ENCODE assay signal across 2 fruit fly cellular contexts in genomic region chrX:2459843-2460242, dm6.
A peak's percentile ranks its signal among the peaks of the same experiment; 100 is the strongest.
TF ChIP-seq lines count a peak whose summit lies in the region.

No protein-coding gene starts in this region.

- no peak for TF ChIP-seq CTCF in whole organism, embryonic (GFP tag; optimal IDR thresholded peaks at IDR 0.05; lab: Kevin White, UChicago)

TF ChIP-seq in whole organism, embryonic, 481 proteins besides CTCF, POLR2A, EP300 and RAD21:
- TF ChIP-seq Ets65A (GFP tag; lab: Kevin White, UChicago) (peak; percentile 91), row (GFP tag; IDR thresholded peaks at IDR 0.05; lab: Robert Waterston, UW) (0 out of 3 replicates have a peak, but pooled peaks have one; percentile 16), slbo (GFP tag; IDR thresholded peaks at IDR 0.05; lab: Robert Waterston, UW) (peak; percentile 17; the same call in 1 of the 2 replicates), Med (GFP tag; lab: Kevin White, UChicago) (peak; percentile 70), sens (GFP tag; lab: Kevin White, UChicago) (peak; percentile 36), CG11504 (tag; optimal IDR thresholded peaks at IDR 0.05; lab: Kevin White, UChicago) (peak; percentile 10), grau (tag; optimal IDR thresholded peaks at IDR 0.05; lab: Kevin White, UChicago) (peak; percentile 57), CG15073 (GFP tag; optimal IDR thresholded peaks at IDR 0.05; lab: Kevin White, UChicago) (no peak), CG14860 (GFP tag; IDR thresholded peaks at IDR 0.05; lab: Robert Waterston, UW; ENCODE audit: partially characterized antibody) (no peak), CG10274 (GFP tag; optimal IDR thresholded peaks at IDR 0.05; lab: Kevin White, UChicago) (no peak), caup (GFP tag; optimal IDR thresholded peaks at IDR 0.05; lab: Kevin White, UChicago; ENCODE audit: severe bottlenecking) (no peak)
TF ChIP-seq in whole organism, embryonic: peak in this region for 7.

TF ChIP-seq in whole organism, prepupa, 60 proteins besides CTCF, POLR2A, EP300 and RAD21:
- TF ChIP-seq svp (GFP tag; lab: Kevin White, UChicago) (no peak), OdsH (GFP tag; optimal IDR thresholded peaks at IDR 0.05; lab: Kevin White, UChicago) (no peak), Sox102F (GFP tag; optimal IDR thresholded peaks at IDR 0.05; lab: Kevin White, UChicago) (no peak), eg (GFP tag; IDR thresholded peaks at IDR 0.05; lab: Robert Waterston, UW) (0 out of 3 replicates have a peak, but pooled peaks have one; percentile 3), CG6854 (GFP tag; optimal IDR thresholded peaks at IDR 0.05; lab: Kevin White, UChicago) (no peak), Gug (GFP tag; IDR thresholded peaks at IDR 0.05; lab: Robert Waterston, UW) (no peak), CG32006 (GFP tag; optimal IDR thresholded peaks at IDR 0.05; lab: Kevin White, UChicago) (no peak), pdm3 (GFP tag; optimal IDR thresholded peaks at IDR 0.05; lab: Kevin White, UChicago) (no peak), CG10669 (GFP tag; optimal IDR thresholded peaks at IDR 0.05; lab: Kevin White, UChicago) (no peak), Eip75B (GFP tag; optimal IDR thresholded peaks at IDR 0.05; lab: Kevin White, UChicago) (no peak), Eip78C (GFP tag; lab: Kevin White, UChicago) (peak; percentile 53), CG8632 (GFP tag; optimal IDR thresholded peaks at IDR 0.05; lab: Kevin White, UChicago) (no peak), ss (GFP tag; optimal IDR thresholded peaks at IDR 0.05; lab: Kevin White, UChicago) (no peak), Ets96B (tag; optimal IDR thresholded peaks at IDR 0.05; lab: Kevin White, UChicago) (no peak), Smox (GFP tag; optimal IDR thresholded peaks at IDR 0.05; lab: Kevin White, UChicago) (no peak), Hr39 (GFP tag; optimal IDR thresholded peaks at IDR 0.05; lab: Kevin White, UChicago) (no peak), dsx (GFP tag; optimal IDR thresholded peaks at IDR 0.05; lab: Kevin White, UChicago; ENCODE audit: poor library complexity, severe bottlenecking) (no peak), Lpt (GFP tag; optimal IDR thresholded peaks at IDR 0.05; lab: Kevin White, UChicago) (no peak), CG3919 (GFP tag; optimal IDR thresholded peaks at IDR 0.05; lab: Kevin White, UChicago) (no peak), cyc (GFP tag; optimal IDR thresholded peaks at IDR 0.05; lab: Kevin White, UChicago) (no peak), Ets21C (GFP tag; optimal IDR thresholded peaks at IDR 0.05; lab: Kevin White, UChicago) (no peak), CG10631 (GFP tag; optimal IDR thresholded peaks at IDR 0.05; lab: Kevin White, UChicago) (no peak), CG4318 (GFP tag; optimal IDR thresholded peaks at IDR 0.05; lab: Kevin White, UChicago) (no peak), CG15336 (GFP tag; IDR thresholded peaks at IDR 0.05; lab: Robert Waterston, UW) (0 out of 2 replicates have a peak, but pooled peaks have one; percentile 11), fd59A (GFP tag; optimal IDR thresholded peaks at IDR 0.05; lab: Kevin White, UChicago) (no peak), topi (GFP tag; optimal IDR thresholded peaks at IDR 0.05; lab: Kevin White, UChicago) (no peak), CG3032 (tag; optimal IDR thresholded peaks at IDR 0.05; lab: Kevin White, UChicago) (no peak), CG6792 (GFP tag; optimal IDR thresholded peaks at IDR 0.05; lab: Kevin White, UChicago) (no peak), Eip93F (GFP tag; optimal IDR thresholded peaks at IDR 0.05; lab: Kevin White, UChicago) (no peak), CG11294 (GFP tag; IDR thresholded peaks at IDR 0.05; lab: Robert Waterston, UW) (no peak), CG8119 (GFP tag; IDR thresholded peaks at IDR 0.05; lab: Robert Waterston, UW) (no peak), Met (GFP tag; optimal IDR thresholded peaks at IDR 0.05; lab: Kevin White, UChicago) (no peak), Hr4 (GFP tag; optimal IDR thresholded peaks at IDR 0.05; lab: Kevin White, UChicago) (peak; percentile 5)
TF ChIP-seq in whole organism, prepupa: peak in this region for 4.
